Worm (Caenorhabditis elegans) whole organism, dauer: ENCODE measurements around the gene F20D1.3.
"Not testable (repeated sequence)": the region's sequence is repeated elsewhere in the genome, so short reads cannot be mapped to it uniquely, and the experiment has no call there.

Experiments
- unc-62 ChIP-seq: sonication (generic microtip); optimal IDR thresholded peaks from 2 replicates; lab custom pipeline; 2017; ENCODE audit warnings: missing biosample characterization, missing genetic modification reagents, missing genetic modification characterization

F20D1.3 gene

ce11 chrX:14964253-14964652, 11.7 kb upstream of the F20D1.3 start, which contains the start of gene rgs-11:
TSS of gene rgs-11 (plus strand) at chrX:14964553.
- TF ChIP-seq unc-62 (GFP tag; lab: Kevin White, UChicago), result no peak

- no peak for TF ChIP-seq unc-62 (GFP tag; lab: Kevin White, UChicago)
Measured at ce11 chrX:14965761-14966160, 10.2 kb upstream of the F20D1.3 start, which contains the start of gene F45B8.5. TSS of gene F45B8.5 (plus strand) at chrX:14966061.

- not testable (repeated sequence) for TF ChIP-seq unc-62 (GFP tag; lab: Kevin White, UChicago)
Measured at ce11 chrX:14966515-14966914, 9.4 kb upstream of the F20D1.3 start, which contains the start of gene F20D1.22. TSS of gene F20D1.22 (plus strand) at chrX:14966815.

ce11 chrX:14969615-14970014, 6.3 kb upstream of the F20D1.3 start:
- TF ChIP-seq unc-62 (GFP tag; lab: Kevin White, UChicago), result no peak

ce11 chrX:14970221-14970801, 5.6 kb upstream of the F20D1.3 start, which contains the start of the genes flwr-1 and tbc-1:
TSS of gene flwr-1 (minus strand) at chrX:14970271.
TSS of gene tbc-1 (plus strand) at chrX:14970751.
- no peak for TF ChIP-seq unc-62 (GFP tag; lab: Kevin White, UChicago)

- no peak for TF ChIP-seq unc-62 (GFP tag; lab: Kevin White, UChicago)
Measured at ce11 chrX:14973085-14973484, 2.8 kb upstream of the F20D1.3 start.

- TF ChIP-seq unc-62 (GFP tag; lab: Kevin White, UChicago), result no peak
Measured at ce11 chrX:14976840-14977534, 1.1 kb downstream of the F20D1.3 start.

- TF ChIP-seq unc-62 (GFP tag; lab: Kevin White, UChicago), result no peak
Measured at ce11 chrX:14978756-14979155, 2.8 kb downstream of the F20D1.3 start.

- TF ChIP-seq unc-62 (GFP tag; lab: Kevin White, UChicago), result no peak
Measured at ce11 chrX:14979388-14979787, 3.5 kb downstream of the F20D1.3 start, which contains the start of gene emre-1. TSS of gene emre-1 (plus strand) at chrX:14979688.

- TF ChIP-seq unc-62 (GFP tag; lab: Kevin White, UChicago), result no peak
Measured at ce11 chrX:14982525-14982924, 6.6 kb downstream of the F20D1.3 start, which contains the start of gene plp-2. TSS of gene plp-2 (minus strand) at chrX:14982804.

ce11 chrX:14983274-14983673, 7.4 kb downstream of the F20D1.3 start, which contains the start of gene rbg-1:
TSS of gene rbg-1 (plus strand) at chrX:14983533.
- no peak for TF ChIP-seq unc-62 (GFP tag; lab: Kevin White, UChicago)

ce11 chrX:14988160-14988559, 12.2 kb downstream of the F20D1.3 start:
- no peak for TF ChIP-seq unc-62 (GFP tag; lab: Kevin White, UChicago)

ce11 chrX:14991280-14991679, 15.4 kb downstream of the F20D1.3 start, which contains the start of gene iglr-1:
TSS of gene iglr-1 (minus strand) at chrX:14991380.
- no peak for TF ChIP-seq unc-62 (GFP tag; lab: Kevin White, UChicago)

- no peak for TF ChIP-seq unc-62 (GFP tag; lab: Kevin White, UChicago)
Measured at ce11 chrX:14993744-14994143, 17.8 kb downstream of the F20D1.3 start.

ce11 chrX:14999101-14999500, 23.2 kb downstream of the F20D1.3 start, which contains the start of gene cutl-3:
TSS of gene cutl-3 (minus strand) at chrX:14999201.
- no peak for TF ChIP-seq unc-62 (GFP tag; lab: Kevin White, UChicago)

ce11 chrX:15003891-15004550, 28.1 kb downstream of the F20D1.3 start, which contains the start of gene slc-25A18.1:
TSS of gene slc-25A18.1 (minus strand) at chrX:15003941.
- no peak for TF ChIP-seq unc-62 (GFP tag; lab: Kevin White, UChicago)
